Worm (Caenorhabditis elegans) whole organism, early embryonic: ENCODE measurements around the gene him-6.

Source experiments
- B0310.2 ChIP-seq: sonication (generic microtip); optimal IDR thresholded peaks from 2 replicates; lab custom pipeline; 2016; ENCODE audit warnings: mild to moderate bottlenecking, missing genetic modification characterization, missing compliant biosample characterization
- aly-1 ChIP-seq: sonication (generic microtip); optimal IDR thresholded peaks from 2 replicates; lab custom pipeline; 2016; ENCODE audit warnings: missing genetic modification characterization, missing compliant biosample characterization
- ama-1 ChIP-seq: fragments of 150-350 bp; optimal IDR thresholded peaks from 2 replicates; lab custom pipeline; 2014
- ceh-13 ChIP-seq: fragments of 200-800 bp; sonication (Bioruptor generic); optimal IDR thresholded peaks from 2 replicates; lab custom pipeline; 2018; ENCODE audit warnings: mild to moderate bottlenecking, missing genetic modification characterization, missing compliant biosample characterization
- ets-7 ChIP-seq: sonication (generic microtip); optimal IDR thresholded peaks from 2 replicates; lab custom pipeline; 2016; ENCODE audit warnings: missing genotype, missing genetic modification characterization, missing compliant biosample characterization
- flt-1 ChIP-seq: fragments of 200-800 bp; sonication (Bioruptor generic); IDR thresholded peaks from 2 replicates; pipeline ENCODE4 v1.3.6; 2022; ENCODE audit warnings: missing genetic modification characterization, missing compliant biosample characterization
- pes-1 ChIP-seq: fragments of 200-800 bp; sonication (Bioruptor generic); IDR thresholded peaks from 2 replicates; pipeline ENCODE4 v1.3.6; 2022; ENCODE audit warnings: missing genetic modification reagents, missing genetic modification characterization, missing compliant biosample characterization
- scrt-1 ChIP-seq: fragments of 200-800 bp; sonication (Bioruptor generic); IDR thresholded peaks from 2 replicates; pipeline ENCODE4 v1.3.6; 2022; ENCODE audit warnings: missing genetic modification characterization, missing compliant biosample characterization
- tbx-37 ChIP-seq: fragments of 200-800 bp; sonication (Bioruptor generic); conservative IDR thresholded peaks from 2 replicates; pipeline ENCODE4 v1.3.6; 2022; ENCODE audit warnings: missing genetic modification reagents, missing genetic modification characterization, missing compliant biosample characterization

DNA sequence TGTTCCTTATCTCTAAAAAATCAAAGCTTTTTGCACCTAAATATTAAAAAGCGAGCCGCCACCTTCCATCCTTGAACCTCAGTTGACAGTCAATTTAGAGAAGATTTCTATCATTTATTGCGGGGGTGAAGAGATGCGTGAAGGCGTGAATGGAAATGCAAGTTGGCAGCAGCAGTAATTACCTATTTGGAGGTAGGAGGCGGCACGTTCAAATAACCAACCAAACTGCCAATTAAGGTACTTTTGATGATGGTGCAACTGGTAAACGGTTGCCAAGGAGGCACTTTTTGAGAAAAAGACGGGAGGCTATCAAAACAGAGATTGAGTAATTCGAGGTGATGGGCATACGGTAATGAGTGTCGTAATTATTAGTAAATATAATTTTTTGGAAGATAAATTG lies 45.8 kb downstream of the him-6 start:
- TF ChIP-seq ama-1 (lab: Kevin White, UChicago): no peak
- TF ChIP-seq pes-1 (GFP tag; lab: Robert Waterston, UW): no peak
- TF ChIP-seq B0310.2 (tag; lab: Kevin White, UChicago): no peak
- TF ChIP-seq ets-7 (tag; lab: Kevin White, UChicago): no peak
- no peak for TF ChIP-seq flt-1 (GFP tag; lab: Robert Waterston, UW)
- TF ChIP-seq tbx-37 (GFP tag; lab: Robert Waterston, UW): no peak
- no peak for TF ChIP-seq ceh-13 (GFP tag; lab: Kevin White, UChicago)
- TF ChIP-seq aly-1 (tag; lab: Kevin White, UChicago): no peak
- TF ChIP-seq scrt-1: no peak
